Worm (Caenorhabditis elegans): ENCODE data around the gene F01D5.6.

DNA sequence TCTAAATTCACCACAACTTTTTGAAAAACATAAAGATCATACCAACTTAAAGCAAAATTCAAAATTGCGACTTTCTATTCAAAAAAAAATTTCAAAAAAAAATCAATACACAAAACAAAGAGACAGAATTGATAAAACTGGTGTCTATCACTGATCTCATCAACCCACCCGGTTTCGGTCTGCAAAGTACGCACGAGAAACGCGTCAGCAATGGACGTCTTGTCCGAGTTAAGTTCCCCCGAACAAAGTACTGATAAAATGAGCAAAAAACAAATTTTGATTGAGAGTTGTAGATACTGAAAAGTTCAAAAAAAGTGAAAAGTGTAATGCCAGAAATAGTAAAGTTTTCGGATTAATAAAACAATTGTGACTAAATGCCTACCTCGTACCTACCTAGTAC lies 48.0 kb upstream of the F01D5.6 start:
- no peak for TF ChIP-seq tbx-37 (GFP tag; conservative IDR thresholded peaks at IDR 0.05)
- TF ChIP-seq hnd-1 (tag; optimal IDR thresholded peaks at IDR 0.05) = no peak
- TF ChIP-seq pes-1 (GFP tag; IDR thresholded peaks at IDR 0.05) = no peak
- TF ChIP-seq ceh-13 (GFP tag; optimal IDR thresholded peaks at IDR 0.05) = no peak
- TF ChIP-seq tbx-11 (GFP tag; IDR thresholded peaks at IDR 0.05) = no peak

All from whole organism, early embryonic.